Fruit fly (Drosophila melanogaster): ENCODE data around the gene Septin2.

DNA sequence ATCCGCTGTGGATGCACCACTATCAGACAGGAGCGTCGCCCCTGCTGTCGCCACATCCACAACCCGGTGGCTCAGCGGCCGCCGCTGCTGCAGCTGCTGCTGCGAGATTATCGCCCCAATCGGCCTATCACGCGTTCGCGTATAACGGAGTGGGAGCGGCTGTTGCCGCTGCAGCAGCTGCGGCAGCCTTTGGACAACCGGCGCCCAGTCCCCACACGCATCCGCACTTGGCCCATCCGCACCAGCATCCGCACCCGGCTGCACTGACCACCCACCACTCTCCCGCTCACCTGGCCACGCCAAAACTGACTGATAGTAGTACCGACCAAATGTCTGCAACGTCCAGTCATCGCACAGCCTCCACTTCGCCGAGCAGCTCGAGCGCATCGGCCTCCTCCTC lies 38.0 kb upstream of the Septin2 start:
- TF ChIP-seq pan (optimal IDR thresholded peaks at IDR 0.05): no peak
- TF ChIP-seq EcR (GFP tag; optimal IDR thresholded peaks at IDR 0.05): no peak
- no peak for TF ChIP-seq CG8478 (optimal IDR thresholded peaks at IDR 0.05)
- TF ChIP-seq psq (optimal IDR thresholded peaks at IDR 0.05): no peak
- no peak for TF ChIP-seq usp (GFP tag; optimal IDR thresholded peaks at IDR 0.05)
- TF ChIP-seq Dll (optimal IDR thresholded peaks at IDR 0.05): no peak

Measured in whole organism.